Worm (Caenorhabditis elegans) whole organism, young adult: ENCODE results near the gene R11D1.13.

Experiments used
- B0019.2 ChIP-seq: fragments of 200-800 bp; sonication (Bioruptor generic); conservative IDR thresholded peaks from 2 replicates; pipeline ENCODE4 v1.3.6; 2022; ENCODE audit warnings: missing genetic modification reagents, missing genetic modification characterization, missing compliant biosample characterization
- B0261.1 ChIP-seq: sonication (generic microtip); optimal IDR thresholded peaks from 2 replicates; lab custom pipeline; 2016; ENCODE audit warnings: mild to moderate bottlenecking, missing genetic modification characterization, moderate library complexity, missing compliant biosample characterization
- C06A6.2 ChIP-seq: fragments of 200-800 bp; sonication (Bioruptor generic); conservative IDR thresholded peaks from 2 replicates; pipeline ENCODE4 v1.3.6; 2022; ENCODE audit warnings: missing genetic modification characterization, missing compliant biosample characterization
- D2030.7 ChIP-seq: fragments of 200-800 bp; sonication (Bioruptor generic); IDR thresholded peaks from 2 replicates; pipeline ENCODE4 v1.3.6; 2022; ENCODE audit warnings: missing genetic modification reagents, missing genetic modification characterization, missing compliant biosample characterization
- F37B4.10 ChIP-seq: fragments of 200-800 bp; sonication (Bioruptor generic); IDR thresholded peaks from 2 replicates; pipeline ENCODE4 v1.3.6; 2022; ENCODE audit warnings: missing genetic modification characterization, missing compliant biosample characterization
- F55B11.4 ChIP-seq: sonication (generic microtip); optimal IDR thresholded peaks from 2 replicates; lab custom pipeline; 2016; ENCODE audit warnings: missing compliant biosample characterization, missing genetic modification characterization, borderline replicate concordance; ENCODE audit not compliant: insufficient read depth
- F57C9.4 ChIP-seq: sonication (generic microtip); optimal IDR thresholded peaks from 2 replicates; lab custom pipeline; 2017; ENCODE audit warnings: mild to moderate bottlenecking, missing genetic modification characterization, missing compliant biosample characterization
- T07F8.4 ChIP-seq: sonication (generic microtip); optimal IDR thresholded peaks from 2 replicates; lab custom pipeline; 2016; ENCODE audit warnings: mild to moderate bottlenecking, missing genetic modification characterization, moderate library complexity, missing compliant biosample characterization
- Y53F4B.3 ChIP-seq: fragments of 200-800 bp; sonication (Bioruptor generic); IDR thresholded peaks from 2 replicates; pipeline ENCODE4 v1.3.6; 2022; ENCODE audit warnings: missing genetic modification reagents, missing genetic modification characterization, missing compliant biosample characterization
- Y56A3A.18 ChIP-seq: fragments of 200-800 bp; sonication (Bioruptor generic); IDR thresholded peaks from 2 replicates; pipeline ENCODE4 v1.3.6; 2022; ENCODE audit warnings: missing genetic modification reagents, missing genetic modification characterization, missing compliant biosample characterization
- Y67H2A.10 ChIP-seq: fragments of 200-800 bp; sonication (Bioruptor generic); conservative IDR thresholded peaks from 2 replicates; pipeline ENCODE4 v1.3.6; 2022; ENCODE audit warnings: missing genetic modification reagents, missing genetic modification characterization, missing compliant biosample characterization
- ZK185.1 ChIP-seq: sonication (generic microtip); optimal IDR thresholded peaks from 2 replicates; lab custom pipeline; 2016; ENCODE audit warnings: mild to moderate bottlenecking, missing genetic modification characterization, missing compliant biosample characterization; ENCODE audit not compliant: poor library complexity, severe bottlenecking
- athp-1 ChIP-seq: sonication (generic microtip); optimal IDR thresholded peaks from 2 replicates; lab custom pipeline; 2017; ENCODE audit warnings: mild to moderate bottlenecking, missing genetic modification characterization, missing compliant biosample characterization
- attf-5 ChIP-seq: fragments of 200-800 bp; sonication (Bioruptor generic); optimal IDR thresholded peaks from 2 replicates; lab custom pipeline; 2018; ENCODE audit warnings: mild to moderate bottlenecking, missing genetic modification characterization, missing compliant biosample characterization
- ceh-27 ChIP-seq: fragments of 200-800 bp; sonication (Bioruptor generic); optimal IDR thresholded peaks from 2 replicates; lab custom pipeline; 2018; ENCODE audit warnings: mild to moderate bottlenecking, missing genetic modification characterization, moderate library complexity, missing compliant biosample characterization
- ceh-40 ChIP-seq: fragments of 200-800 bp; sonication (Bioruptor generic); IDR thresholded peaks from 2 replicates; pipeline ENCODE4 v1.3.6; 2022; ENCODE audit warnings: missing genetic modification characterization, missing compliant biosample characterization
- die-1 ChIP-seq: sonication (generic microtip); optimal IDR thresholded peaks from 2 replicates; lab custom pipeline; 2016; ENCODE audit warnings: missing genotype, mild to moderate bottlenecking, missing genetic modification characterization, missing compliant biosample characterization
- dox-1 ChIP-seq: fragments of 200-800 bp; sonication (Bioruptor generic); IDR thresholded peaks from 2 replicates; pipeline ENCODE4 v1.3.6; 2022; ENCODE audit warnings: missing genetic modification reagents, missing genetic modification characterization, missing compliant biosample characterization
- dpff-1 ChIP-seq: sonication (generic microtip); optimal IDR thresholded peaks from 2 replicates; lab custom pipeline; 2017; ENCODE audit warnings: mild to moderate bottlenecking, missing genetic modification characterization, missing compliant biosample characterization
- egl-44 ChIP-seq: fragments of 200-800 bp; sonication (Bioruptor generic); IDR thresholded peaks from 2 replicates; pipeline ENCODE4 v1.3.6; 2022; ENCODE audit warnings: missing genetic modification reagents, missing genetic modification characterization, missing compliant biosample characterization
- egrh-3 ChIP-seq: fragments of 200-800 bp; sonication (Bioruptor generic); IDR thresholded peaks from 2 replicates; pipeline ENCODE4 v1.3.6; 2022; ENCODE audit warnings: missing genetic modification reagents, missing genetic modification characterization, missing compliant biosample characterization
- fkh-3 ChIP-seq: sonication (generic microtip); optimal IDR thresholded peaks from 2 replicates; lab custom pipeline; 2016; ENCODE audit warnings: mild to moderate bottlenecking, missing genetic modification characterization, missing compliant biosample characterization
- him-1 ChIP-seq: sonication (generic microtip); optimal IDR thresholded peaks from 2 replicates; lab custom pipeline; 2016; ENCODE audit warnings: missing genotype, missing genetic modification reagents, missing genetic modification characterization, missing compliant biosample characterization
- hlh-12 ChIP-seq: sonication (generic microtip); optimal IDR thresholded peaks from 2 replicates; lab custom pipeline; 2016; ENCODE audit warnings: missing genetic modification characterization, missing compliant biosample characterization
- hlh-26 ChIP-seq: fragments of 200-800 bp; sonication (Bioruptor generic); conservative IDR thresholded peaks from 2 replicates; pipeline ENCODE4 v1.3.6; 2022; ENCODE audit warnings: missing genetic modification reagents, missing genetic modification characterization, missing compliant biosample characterization
- hmg-1.2 ChIP-seq: fragments of 200-800 bp; sonication (Bioruptor generic); IDR thresholded peaks from 2 replicates; pipeline ENCODE4 v1.3.6; 2022; ENCODE audit warnings: missing genetic modification reagents, missing genetic modification characterization, missing compliant biosample characterization
- hsf-1 ChIP-seq: fragments of 200-800 bp; sonication (Bioruptor generic); IDR thresholded peaks from 2 replicates; pipeline ENCODE4 v1.3.6; 2022; ENCODE audit warnings: missing genetic modification reagents, missing genetic modification characterization, missing compliant biosample characterization
- lag-1 ChIP-seq: fragments of 200-800 bp; sonication (Bioruptor generic); IDR thresholded peaks from 2 replicates; pipeline ENCODE4 v1.3.6; 2022; ENCODE audit warnings: missing genetic modification reagents, missing genetic modification characterization, missing compliant biosample characterization
- let-526 ChIP-seq: fragments of 200-800 bp; sonication (Bioruptor generic); IDR thresholded peaks from 2 replicates; pipeline ENCODE4 v1.3.6; 2022; ENCODE audit warnings: missing genetic modification reagents, missing genetic modification characterization, missing compliant biosample characterization
- lsy-27 ChIP-seq: sonication (generic microtip); optimal IDR thresholded peaks from 2 replicates; lab custom pipeline; 2017; ENCODE audit warnings: missing genetic modification characterization, mild to moderate bottlenecking, missing compliant biosample characterization, antibody characterized with exemption, missing genotype, borderline replicate concordance; ENCODE audit not compliant: insufficient read depth
- madf-10 ChIP-seq: sonication (generic microtip); optimal IDR thresholded peaks from 2 replicates; lab custom pipeline; 2016; ENCODE audit warnings: mild to moderate bottlenecking, missing genetic modification characterization, missing compliant biosample characterization
- madf-3 ChIP-seq: fragments of 200-800 bp; sonication (Bioruptor generic); IDR thresholded peaks from 2 replicates; pipeline ENCODE4 v1.3.6; 2022; ENCODE audit warnings: missing genetic modification reagents, missing genetic modification characterization, missing compliant biosample characterization
- nfya-1 ChIP-seq: sonication (generic microtip); optimal IDR thresholded peaks from 2 replicates; lab custom pipeline; 2017; ENCODE audit warnings: antibody characterized with exemption, missing compliant biosample characterization, missing genetic modification characterization, borderline replicate concordance; ENCODE audit not compliant: insufficient read depth
- nfya-2 ChIP-seq: fragments of 200-800 bp; sonication (Bioruptor generic); IDR thresholded peaks from 2 replicates; pipeline ENCODE4 v1.3.6; 2022; ENCODE audit warnings: missing genetic modification reagents, missing genetic modification characterization, missing compliant biosample characterization
- nhr-120 ChIP-seq: fragments of 200-800 bp; sonication (Bioruptor generic); IDR thresholded peaks from 2 replicates; pipeline ENCODE4 v1.3.6; 2022; ENCODE audit warnings: missing genetic modification characterization, missing compliant biosample characterization
- pha-4 ChIP-seq: fragments of 150-350 bp; sonication (generic microtip); optimal IDR thresholded peaks from 2 replicates; lab custom pipeline; 2014; ENCODE audit warnings: missing biosample characterization, missing genetic modification reagents, missing genetic modification characterization
- tlf-1 ChIP-seq: fragments of 200-800 bp; sonication (Bioruptor generic); optimal IDR thresholded peaks from 2 replicates; lab custom pipeline; 2018; ENCODE audit warnings: mild to moderate bottlenecking, missing genetic modification characterization, missing compliant biosample characterization
- unc-62 ChIP-seq: fragments of 150-350 bp; optimal IDR thresholded peaks from 2 replicates; lab custom pipeline; 2014; ENCODE audit warnings: missing biosample characterization, missing genetic modification reagents, missing genetic modification characterization
- xnd-1 ChIP-seq: sonication (generic microtip); optimal IDR thresholded peaks from 2 replicates; lab custom pipeline; 2016; ENCODE audit warnings: missing genotype, missing genetic modification reagents, missing genetic modification characterization, missing compliant biosample characterization
- zfh-2 ChIP-seq: fragments of 200-800 bp; sonication (Bioruptor generic); conservative IDR thresholded peaks from 2 replicates; pipeline ENCODE4 v1.3.6; 2022; ENCODE audit warnings: missing genetic modification reagents, missing genetic modification characterization, missing compliant biosample characterization
- zim-3 ChIP-seq: sonication (generic microtip); optimal IDR thresholded peaks from 2 replicates; lab custom pipeline; 2017; ENCODE audit warnings: mild to moderate bottlenecking, missing genetic modification characterization, moderate library complexity, missing compliant biosample characterization
- ztf-18 ChIP-seq: sonication (generic microtip); optimal IDR thresholded peaks from 2 replicates; lab custom pipeline; 2016; ENCODE audit warnings: missing genotype, mild to moderate bottlenecking, missing genetic modification characterization, missing compliant biosample characterization
- ztf-25 ChIP-seq: fragments of 200-800 bp; sonication (Bioruptor generic); IDR thresholded peaks from 2 replicates; pipeline ENCODE4 v1.3.6; 2022; ENCODE audit warnings: missing genetic modification reagents, missing genetic modification characterization, missing compliant biosample characterization
- ztf-26 ChIP-seq: sonication (generic microtip); optimal IDR thresholded peaks from 2 replicates; lab custom pipeline; 2017; ENCODE audit warnings: missing genetic modification characterization, missing compliant biosample characterization
- ztf-6 ChIP-seq: fragments of 200-800 bp; sonication (Bioruptor generic); IDR thresholded peaks from 2 replicates; pipeline ENCODE4 v1.3.6; 2022; ENCODE audit warnings: missing genetic modification reagents, missing genetic modification characterization, missing compliant biosample characterization

The R11D1.13 gene

DNA sequence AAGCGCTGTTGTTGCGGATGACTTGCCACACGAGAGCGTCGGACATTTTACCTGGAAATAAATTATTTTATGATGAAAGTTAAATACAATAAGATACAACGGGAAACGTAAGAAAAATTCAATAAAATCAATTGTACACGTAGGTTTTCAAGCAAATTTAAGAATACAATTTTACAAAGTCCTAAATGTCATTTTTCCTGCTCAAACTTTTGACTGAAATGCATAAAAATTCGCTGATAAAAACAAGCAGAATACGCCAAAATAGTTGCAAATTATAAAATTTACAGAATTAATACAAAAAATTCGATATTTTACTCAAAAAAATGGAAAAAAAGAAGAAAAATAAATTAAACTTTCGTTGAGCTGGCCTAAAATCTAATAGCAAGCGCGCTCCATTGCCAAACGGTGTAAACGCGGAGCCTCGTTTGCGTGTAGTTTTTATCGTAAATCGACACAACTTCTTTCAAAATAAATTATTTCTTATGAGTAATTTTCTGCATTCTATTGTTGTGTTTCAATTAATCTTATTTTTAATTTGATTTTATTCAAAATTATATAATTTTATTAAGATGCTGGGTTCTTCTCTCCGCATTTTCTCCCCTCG is 1.2 kb downstream of the R11D1.13 start, which contains the start of the genes rpl-28 and mrpl-49 (continued):
- TF ChIP-seq fkh-3 (tag; lab: Kevin White, UChicago) (no peak), D2030.7 (peak; percentile 42; the same call in 1 of the 2 replicates), B0019.2 (GFP tag; lab: Robert Waterston, UW) (0 out of 2 replicates have a peak, but pooled peaks have one; percentile 25), ztf-18 (tag; lab: Kevin White, UChicago) (peak; percentile 40), F57C9.4 (tag; lab: Kevin White, UChicago) (no peak), him-1 (no peak), Y56A3A.18 (GFP tag; lab: Robert Waterston, UW) (no peak), ceh-27 (GFP tag; lab: Kevin White, UChicago) (peak; percentile 34), ztf-6 (GFP tag; lab: Robert Waterston, UW) (no peak), egrh-3 (GFP tag; lab: Robert Waterston, UW) (no peak), C06A6.2 (GFP tag; lab: Robert Waterston, UW) (no peak), zim-3 (tag; lab: Kevin White, UChicago) (no peak), die-1 (tag; lab: Kevin White, UChicago) (no peak), nhr-120 (GFP tag; lab: Robert Waterston, UW) (no peak), ztf-26 (tag; lab: Kevin White, UChicago) (peak; percentile 21), hlh-26 (GFP tag; lab: Robert Waterston, UW) (no peak), xnd-1 (tag; lab: Kevin White, UChicago) (no peak), egl-44 (GFP tag; lab: Robert Waterston, UW) (no peak), ztf-25 (no peak), hsf-1 (no peak), lsy-27 (tag; lab: Kevin White, UChicago) (no peak), athp-1 (tag; lab: Kevin White, UChicago) (no peak), nfya-2 (GFP tag; lab: Robert Waterston, UW) (no peak), nfya-1 (tag; lab: Kevin White, UChicago) (no peak), madf-3 (no peak), ZK185.1 (tag; lab: Kevin White, UChicago) (peak; percentile 44), tlf-1 (no peak), hmg-1.2 (GFP tag; lab: Robert Waterston, UW) (peak; percentile 52), pha-4 (tag; lab: Kevin White, UChicago) (no peak), hlh-12 (tag; lab: Kevin White, UChicago) (no peak), unc-62 (GFP tag; lab: Kevin White, UChicago) (no peak), F55B11.4 (no peak), T07F8.4 (tag; lab: Kevin White, UChicago) (no peak), F37B4.10 (no peak), let-526 (GFP tag; lab: Robert Waterston, UW) (no peak), Y67H2A.10 (GFP tag; lab: Robert Waterston, UW) (no peak), dpff-1 (tag; lab: Kevin White, UChicago) (no peak), zfh-2 (GFP tag; lab: Robert Waterston, UW) (no peak), ceh-40 (GFP tag; lab: Robert Waterston, UW) (no peak)

DNA sequence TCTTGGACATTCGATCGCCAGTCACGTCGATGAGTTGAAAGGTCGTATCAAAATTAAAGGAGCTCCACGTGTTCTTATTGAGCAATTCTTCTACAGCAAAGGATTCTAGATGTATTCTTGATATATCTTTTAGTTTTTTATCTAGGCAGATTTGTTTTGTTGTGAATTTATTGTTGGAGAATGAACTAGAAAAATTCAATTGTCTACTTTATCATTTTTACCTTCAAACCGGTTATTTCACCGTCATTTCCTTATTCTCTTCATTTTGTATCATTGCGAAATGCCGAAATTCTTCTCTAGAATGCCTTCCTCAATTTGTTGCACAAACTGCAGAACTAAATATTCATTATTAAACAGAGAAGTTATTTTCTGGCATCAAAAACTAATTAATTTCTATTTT is 2.3 kb downstream of the R11D1.13 start, which contains the start of gene R11D1.10:
Gene R11D1.10 (plus strand): TSS at position 301 of the 400 bp plus-strand sequence.
- TF ChIP-seq B0261.1 (no peak), Y53F4B.3 (GFP tag; lab: Robert Waterston, UW) (no peak), lag-1 (GFP tag; lab: Robert Waterston, UW) (no peak), F55B11.4 (no peak), dox-1 (GFP tag; lab: Robert Waterston, UW) (no peak), zim-3 (tag; lab: Kevin White, UChicago) (no peak), attf-5 (GFP tag; lab: Kevin White, UChicago) (no peak), him-1 (no peak), madf-10 (no peak), hmg-1.2 (GFP tag; lab: Robert Waterston, UW) (no peak), egl-44 (GFP tag; lab: Robert Waterston, UW) (no peak)
